Worm (Caenorhabditis elegans): Measurements from ENCODE around the gene dmsr-9.

Gene dmsr-9

ce11 chrV:6799564-6799963, at the start of gene dmsr-9:
TSS of gene dmsr-9 (minus strand) at chrV:6799664.
- TF ChIP-seq cog-1 (tag; optimal IDR thresholded peaks at IDR 0.05): no peak
- TF ChIP-seq ztf-23 (GFP tag; IDR thresholded peaks at IDR 0.05): no peak
- TF ChIP-seq klf-2 (GFP tag; conservative IDR thresholded peaks at IDR 0.05): no peak
- TF ChIP-seq ztf-29 (GFP tag; IDR thresholded peaks at IDR 0.05): no peak
- TF ChIP-seq T22C8.4 (GFP tag; IDR thresholded peaks at IDR 0.05): no peak
- no peak for TF ChIP-seq med-1 (GFP tag; optimal IDR thresholded peaks at IDR 0.05; ENCODE audit: insufficient read depth)
- no peak for TF ChIP-seq tab-1 (GFP tag; IDR thresholded peaks at IDR 0.05)
- no peak for TF ChIP-seq ref-1 (GFP tag; conservative IDR thresholded peaks at IDR 0.05)

ce11 chrV:6846507-6846906, 47.0 kb upstream of the dmsr-9 start, which contains the start of gene lgc-54:
TSS of gene lgc-54 (minus strand) at chrV:6846607.
- TF ChIP-seq cog-1 (tag; optimal IDR thresholded peaks at IDR 0.05) (no peak), med-1 (GFP tag; optimal IDR thresholded peaks at IDR 0.05; ENCODE audit: insufficient read depth) (no peak), T22C8.4 (GFP tag; IDR thresholded peaks at IDR 0.05) (no peak), ref-1 (GFP tag; conservative IDR thresholded peaks at IDR 0.05) (no peak), ztf-29 (GFP tag; IDR thresholded peaks at IDR 0.05) (no peak), ztf-23 (GFP tag; IDR thresholded peaks at IDR 0.05) (no peak), tab-1 (GFP tag; IDR thresholded peaks at IDR 0.05) (no peak), klf-2 (GFP tag; conservative IDR thresholded peaks at IDR 0.05) (no peak), flt-1 (GFP tag; IDR thresholded peaks at IDR 0.05) (no peak)

ce11 chrV:6842437-6842836, 43.0 kb upstream of the dmsr-9 start, which contains the start of gene T15B7.1:
TSS of gene T15B7.1 (plus strand) at chrV:6842737.
- TF ChIP-seq tab-1 (GFP tag; IDR thresholded peaks at IDR 0.05): no peak
- no peak for TF ChIP-seq cog-1 (tag; optimal IDR thresholded peaks at IDR 0.05)
- no peak for TF ChIP-seq ref-1 (GFP tag; conservative IDR thresholded peaks at IDR 0.05)
- no peak for TF ChIP-seq ztf-29 (GFP tag; IDR thresholded peaks at IDR 0.05)
- no peak for TF ChIP-seq flt-1 (GFP tag; IDR thresholded peaks at IDR 0.05)

- TF ChIP-seq cog-1 (tag; optimal IDR thresholded peaks at IDR 0.05) (no peak), klf-2 (GFP tag; conservative IDR thresholded peaks at IDR 0.05) (no peak), flt-1 (GFP tag; IDR thresholded peaks at IDR 0.05) (no peak)
Measured at ce11 chrV:6839008-6839407, 39.5 kb upstream of the dmsr-9 start, which contains the start of gene hpo-8. TSS of gene hpo-8 (plus strand) at chrV:6839289.

ce11 chrV:6838599-6838998, 39.1 kb upstream of the dmsr-9 start, which contains the start of gene T15B7.15:
TSS of gene T15B7.15 (minus strand) at chrV:6838665.
- no peak for TF ChIP-seq T22C8.4 (GFP tag; IDR thresholded peaks at IDR 0.05)
- TF ChIP-seq ztf-23 (GFP tag; IDR thresholded peaks at IDR 0.05): no peak
- no peak for TF ChIP-seq ref-1 (GFP tag; conservative IDR thresholded peaks at IDR 0.05)
- no peak for TF ChIP-seq ztf-29 (GFP tag; IDR thresholded peaks at IDR 0.05)
- TF ChIP-seq klf-2 (GFP tag; conservative IDR thresholded peaks at IDR 0.05): no peak
- TF ChIP-seq cog-1 (tag; optimal IDR thresholded peaks at IDR 0.05): no peak
- TF ChIP-seq med-1 (GFP tag; optimal IDR thresholded peaks at IDR 0.05; ENCODE audit: insufficient read depth): no peak
- no peak for TF ChIP-seq flt-1 (GFP tag; IDR thresholded peaks at IDR 0.05)
- TF ChIP-seq tab-1 (GFP tag; IDR thresholded peaks at IDR 0.05): no peak

ce11 chrV:6836036-6836435, 36.6 kb upstream of the dmsr-9 start:
- TF ChIP-seq T22C8.4 (GFP tag; IDR thresholded peaks at IDR 0.05): no peak
- TF ChIP-seq ztf-29 (GFP tag; IDR thresholded peaks at IDR 0.05): no peak
- TF ChIP-seq ztf-23 (GFP tag; IDR thresholded peaks at IDR 0.05): no peak
- TF ChIP-seq cog-1 (tag; optimal IDR thresholded peaks at IDR 0.05): no peak
- TF ChIP-seq ref-1 (GFP tag; conservative IDR thresholded peaks at IDR 0.05): no peak
- no peak for TF ChIP-seq klf-2 (GFP tag; conservative IDR thresholded peaks at IDR 0.05)
- no peak for TF ChIP-seq tab-1 (GFP tag; IDR thresholded peaks at IDR 0.05)
- no peak for TF ChIP-seq med-1 (GFP tag; optimal IDR thresholded peaks at IDR 0.05; ENCODE audit: insufficient read depth)
- TF ChIP-seq flt-1 (GFP tag; IDR thresholded peaks at IDR 0.05): no peak

ce11 chrV:6835242-6835641, 35.8 kb upstream of the dmsr-9 start, which contains the start of the genes T15B7.14 and col-143:
TSS of gene T15B7.14 (minus strand) at chrV:6835342.
TSS of gene col-143 (plus strand) at chrV:6835635.
- TF ChIP-seq ztf-29 (GFP tag; IDR thresholded peaks at IDR 0.05) (no peak), ztf-23 (GFP tag; IDR thresholded peaks at IDR 0.05) (no peak), tab-1 (GFP tag; IDR thresholded peaks at IDR 0.05) (no peak), med-1 (GFP tag; optimal IDR thresholded peaks at IDR 0.05; ENCODE audit: insufficient read depth) (no peak), ref-1 (GFP tag; conservative IDR thresholded peaks at IDR 0.05) (no peak), T22C8.4 (GFP tag; IDR thresholded peaks at IDR 0.05) (no peak), flt-1 (GFP tag; IDR thresholded peaks at IDR 0.05) (no peak)

ce11 chrV:6831539-6831938, 32.1 kb upstream of the dmsr-9 start:
- TF ChIP-seq klf-2 (GFP tag; conservative IDR thresholded peaks at IDR 0.05): no peak
- no peak for TF ChIP-seq ref-1 (GFP tag; conservative IDR thresholded peaks at IDR 0.05)
- no peak for TF ChIP-seq flt-1 (GFP tag; IDR thresholded peaks at IDR 0.05)
- no peak for TF ChIP-seq med-1 (GFP tag; optimal IDR thresholded peaks at IDR 0.05; ENCODE audit: insufficient read depth)
- no peak for TF ChIP-seq ztf-23 (GFP tag; IDR thresholded peaks at IDR 0.05)
- no peak for TF ChIP-seq ztf-29 (GFP tag; IDR thresholded peaks at IDR 0.05)
- TF ChIP-seq tab-1 (GFP tag; IDR thresholded peaks at IDR 0.05): no peak
- no peak for TF ChIP-seq T22C8.4 (GFP tag; IDR thresholded peaks at IDR 0.05)
- TF ChIP-seq cog-1 (tag; optimal IDR thresholded peaks at IDR 0.05): no peak

- TF ChIP-seq klf-2 (GFP tag; conservative IDR thresholded peaks at IDR 0.05) (no peak), tab-1 (GFP tag; IDR thresholded peaks at IDR 0.05) (no peak), med-1 (GFP tag; optimal IDR thresholded peaks at IDR 0.05; ENCODE audit: insufficient read depth) (no peak), cog-1 (tag; optimal IDR thresholded peaks at IDR 0.05) (no peak), flt-1 (GFP tag; IDR thresholded peaks at IDR 0.05) (no peak), ztf-29 (GFP tag; IDR thresholded peaks at IDR 0.05) (no peak)
Measured at ce11 chrV:6830755-6831227, 31.3 kb upstream of the dmsr-9 start, which contains the start of gene col-142. TSS of gene col-142 (plus strand) at chrV:6831177.

- no peak for TF ChIP-seq ztf-23 (GFP tag; IDR thresholded peaks at IDR 0.05)
Measured at ce11 chrV:6830075-6830474, 30.6 kb upstream of the dmsr-9 start.
